Worm (Caenorhabditis elegans) whole organism, midembryonic: ENCODE data around the gene ooc-5.

Source experiments
- T22C8.4 ChIP-seq: fragments of 200-800 bp; sonication (Bioruptor generic); IDR thresholded peaks from 2 replicates; pipeline ENCODE4 v1.3.6; 2022; ENCODE audit warnings: missing genetic modification characterization, missing compliant biosample characterization
- cog-1 ChIP-seq: sonication (generic microtip); optimal IDR thresholded peaks from 2 replicates; lab custom pipeline; 2016; ENCODE audit warnings: missing genetic modification characterization, missing compliant biosample characterization
- flt-1 ChIP-seq: fragments of 200-800 bp; sonication (Bioruptor generic); IDR thresholded peaks from 2 replicates; pipeline ENCODE4 v1.3.6; 2022; ENCODE audit warnings: missing genetic modification characterization, missing compliant biosample characterization
- klf-2 ChIP-seq: fragments of 200-800 bp; sonication (Bioruptor generic); conservative IDR thresholded peaks from 2 replicates; pipeline ENCODE4 v1.3.6; 2022; ENCODE audit warnings: missing genetic modification reagents, missing genetic modification characterization, missing compliant biosample characterization
- med-1 ChIP-seq: sonication (generic microtip); optimal IDR thresholded peaks from 2 replicates; lab custom pipeline; 2017; ENCODE audit warnings: missing genetic modification characterization, mild to moderate bottlenecking, missing compliant biosample characterization, antibody characterized with exemption, missing genetic modification reagents; ENCODE audit not compliant: insufficient read depth
- ref-1 ChIP-seq: fragments of 200-800 bp; sonication (Bioruptor generic); conservative IDR thresholded peaks from 2 replicates; pipeline ENCODE4 v1.3.6; 2022; ENCODE audit warnings: missing genetic modification reagents, missing genetic modification characterization, missing compliant biosample characterization
- tab-1 ChIP-seq: fragments of 200-800 bp; sonication (Bioruptor generic); IDR thresholded peaks from 2 replicates; pipeline ENCODE4 v1.3.6; 2022; ENCODE audit warnings: missing genetic modification characterization, missing compliant biosample characterization
- ztf-23 ChIP-seq: fragments of 200-800 bp; sonication (Bioruptor generic); IDR thresholded peaks from 2 replicates; pipeline ENCODE4 v1.3.6; 2022; ENCODE audit warnings: missing genetic modification reagents, missing genetic modification characterization, missing compliant biosample characterization
- ztf-29 ChIP-seq: fragments of 200-800 bp; sonication (Bioruptor generic); IDR thresholded peaks from 2 replicates; pipeline ENCODE4 v1.3.6; 2022; ENCODE audit warnings: missing genetic modification reagents, missing genetic modification characterization, missing compliant biosample characterization

ce11 chrII:9024312-9024711, 31.4 kb downstream of the ooc-5 start:
- TF ChIP-seq ztf-23 (GFP tag; lab: Robert Waterston, UW) (no peak), ztf-29 (no peak), tab-1 (GFP tag; lab: Robert Waterston, UW) (no peak), T22C8.4 (GFP tag; lab: Robert Waterston, UW) (no peak), flt-1 (GFP tag; lab: Robert Waterston, UW) (no peak), cog-1 (tag; lab: Kevin White, UChicago) (no peak), ref-1 (no peak), klf-2 (GFP tag; lab: Robert Waterston, UW) (no peak), med-1 (GFP tag; lab: Kevin White, UChicago) (no peak)
